Worm (Caenorhabditis elegans) whole organism, L2 larva: ENCODE results near the gene srh-95.

ENCODE experiments used
- ama-1 ChIP-seq: fragments of 150-350 bp; optimal IDR thresholded peaks from 2 replicates; lab custom pipeline; 2018; ENCODE audit warnings: inconsistent platforms
- blmp-1 ChIP-seq: sonication (generic microtip); optimal IDR thresholded peaks from 2 replicates; lab custom pipeline; 2017; ENCODE audit warnings: missing genetic modification characterization, mild to moderate bottlenecking, missing compliant biosample characterization, antibody characterized with exemption, moderate library complexity; ENCODE audit not compliant: insufficient read depth
- ceh-82 ChIP-seq: fragments of 150-350 bp; optimal IDR thresholded peaks from 2 replicates; lab custom pipeline; 2014; ENCODE audit warnings: missing biosample characterization, missing genetic modification characterization
- egl-27 ChIP-seq: sonication (generic microtip); optimal IDR thresholded peaks from 3 replicates; lab custom pipeline; 2017; ENCODE audit warnings: missing biosample characterization, missing genetic modification reagents, missing genetic modification characterization
- lin-11 ChIP-seq: fragments of 150-350 bp; sonication (generic microtip); optimal IDR thresholded peaks from 2 replicates; lab custom pipeline; 2014; ENCODE audit warnings: missing biosample characterization, missing genetic modification characterization, inconsistent platforms, mixed read lengths
- mdl-1 ChIP-seq, 2 experiments: fragments of 150-350 bp in 1 of 2; sonication (generic microtip) in 1 of 2; optimal IDR thresholded peaks; 2 replicates each; lab custom pipeline; 2017; ENCODE audit warnings: missing biosample characterization in 2 of 2, missing genetic modification characterization in 2 of 2
- nhr-23 ChIP-seq: fragments of 150-350 bp; optimal IDR thresholded peaks from 2 replicates; lab custom pipeline; 2014; ENCODE audit warnings: missing biosample characterization, missing genetic modification reagents, missing genetic modification characterization
- unc-62 ChIP-seq: fragments of 150-350 bp; optimal IDR thresholded peaks from 2 replicates; lab custom pipeline; 2014; ENCODE audit warnings: missing biosample characterization, missing genetic modification reagents, missing genetic modification characterization

- TF ChIP-seq ceh-82, result no peak
- no peak for TF ChIP-seq mdl-1 (tag; optimal IDR thresholded peaks at IDR 0.05; lab: Kevin White, UChicago)
- no peak for TF ChIP-seq lin-11 (tag; lab: Kevin White, UChicago)
- no peak for TF ChIP-seq egl-27 (tag; lab: Kevin White, UChicago)
- TF ChIP-seq blmp-1 (tag; lab: Kevin White, UChicago), result no peak
- TF ChIP-seq unc-62 (GFP tag; lab: Kevin White, UChicago), result no peak
- TF ChIP-seq nhr-23 (tag; lab: Kevin White, UChicago), result no peak
- TF ChIP-seq ama-1, result no peak
Measured at ce11 chrV:16224027-16224426, 22.7 kb upstream of the srh-95 start, which contains the start of gene stdh-2.
